Worm (Caenorhabditis elegans) whole organism, L3 larva: Measurements from ENCODE around the gene C18H2.5.

ENCODE experiments used
- R02D3.7 ChIP-seq: fragments of 150-350 bp; optimal IDR thresholded peaks from 2 replicates; lab custom pipeline; 2014; ENCODE audit warnings: missing biosample characterization, missing genetic modification characterization
- ZK546.5 ChIP-seq: sonication (generic microtip); optimal IDR thresholded peaks from 2 replicates; lab custom pipeline; 2017; ENCODE audit warnings: missing biosample characterization, missing genetic modification characterization
- aly-2 ChIP-seq: fragments of 150-350 bp; optimal IDR thresholded peaks from 2 replicates; lab custom pipeline; 2014; ENCODE audit warnings: missing biosample characterization, missing genetic modification characterization
- ama-1 ChIP-seq: fragments of 150-350 bp; optimal IDR thresholded peaks from 2 replicates; lab custom pipeline; 2018
- ceh-28 ChIP-seq: fragments of 150-350 bp; optimal IDR thresholded peaks from 2 replicates; lab custom pipeline; 2014; ENCODE audit warnings: missing biosample characterization, missing genetic modification reagents, missing genetic modification characterization
- ceh-82 ChIP-seq: fragments of 150-350 bp; optimal IDR thresholded peaks from 2 replicates; lab custom pipeline; 2014; ENCODE audit warnings: missing biosample characterization, missing genetic modification characterization
- ceh-9 ChIP-seq: sonication (generic microtip); optimal IDR thresholded peaks from 2 replicates; lab custom pipeline; 2018; ENCODE audit warnings: missing biosample characterization, missing genetic modification characterization
- egl-5 ChIP-seq: fragments of 150-350 bp; optimal IDR thresholded peaks from 2 replicates; lab custom pipeline; 2017; ENCODE audit warnings: missing biosample characterization, missing genetic modification reagents, missing genetic modification characterization, inconsistent platforms
- elt-2 ChIP-seq: sonication (generic microtip); optimal IDR thresholded peaks from 2 replicates; lab custom pipeline; 2016; ENCODE audit warnings: missing genetic modification reagents, mild to moderate bottlenecking, missing genetic modification characterization, missing compliant biosample characterization
- elt-3 ChIP-seq, 3 experiments: fragments of 150-350 bp in 1 of 3; sonication (generic microtip) in 2 of 3; optimal IDR thresholded peaks; 2 replicates in 2 of 3; 4 replicates in 1 of 3; lab custom pipeline; 2014 to 2017; ENCODE audit warnings: missing biosample characterization in 3 of 3, missing genetic modification characterization in 3 of 3
- fkh-10 ChIP-seq: sonication (generic microtip); optimal IDR thresholded peaks from 2 replicates; lab custom pipeline; 2017; ENCODE audit warnings: missing biosample characterization, missing genetic modification reagents, missing genetic modification characterization
- fkh-2 ChIP-seq: fragments of 150-350 bp; optimal IDR thresholded peaks from 2 replicates; lab custom pipeline; 2014; ENCODE audit warnings: missing biosample characterization, missing genetic modification reagents, missing genetic modification characterization
- fos-1 ChIP-seq: fragments of 150-350 bp; optimal IDR thresholded peaks from 2 replicates; lab custom pipeline; 2014; ENCODE audit warnings: missing biosample characterization, missing genetic modification characterization
- hmg-11 ChIP-seq: sonication (generic microtip); optimal IDR thresholded peaks from 2 replicates; lab custom pipeline; 2016; ENCODE audit warnings: missing genetic modification characterization, missing compliant biosample characterization
- jun-1 ChIP-seq: fragments of 150-350 bp; optimal IDR thresholded peaks from 2 replicates; lab custom pipeline; 2014; ENCODE audit warnings: missing biosample characterization, missing genetic modification reagents, missing genetic modification characterization
- lin-15B ChIP-seq: fragments of 150-350 bp; optimal IDR thresholded peaks from 2 replicates; lab custom pipeline; 2014; ENCODE audit warnings: missing biosample characterization, missing genetic modification characterization
- lin-39 ChIP-seq: fragments of 150-350 bp; optimal IDR thresholded peaks from 2 replicates; lab custom pipeline; 2018; ENCODE audit warnings: missing biosample characterization, missing genetic modification reagents, missing genetic modification characterization
- lsy-12 ChIP-seq: sonication (generic microtip); optimal IDR thresholded peaks from 2 replicates; lab custom pipeline; 2016; ENCODE audit warnings: mild to moderate bottlenecking, missing genetic modification characterization, missing compliant biosample characterization
- mdl-1 ChIP-seq: fragments of 150-350 bp; optimal IDR thresholded peaks from 2 replicates; lab custom pipeline; 2014; ENCODE audit warnings: missing biosample characterization, missing genetic modification characterization
- mml-1 ChIP-seq: fragments of 150-350 bp; sonication (generic microtip); optimal IDR thresholded peaks from 3 replicates; lab custom pipeline; 2014; ENCODE audit warnings: missing biosample characterization, missing genetic modification characterization
- nfya-1 ChIP-seq: sonication (generic microtip); optimal IDR thresholded peaks from 2 replicates; lab custom pipeline; 2017; ENCODE audit warnings: missing genetic modification characterization, mild to moderate bottlenecking, missing compliant biosample characterization, antibody characterized with exemption, moderate library complexity; ENCODE audit not compliant: insufficient read depth
- nhr-11 ChIP-seq: fragments of 150-350 bp; optimal IDR thresholded peaks from 2 replicates; lab custom pipeline; 2014; ENCODE audit warnings: missing biosample characterization, missing genetic modification characterization
- nhr-12 ChIP-seq: fragments of 150-350 bp; optimal IDR thresholded peaks from 2 replicates; lab custom pipeline; 2014; ENCODE audit warnings: missing biosample characterization, missing genetic modification characterization
- nhr-237 ChIP-seq: fragments of 150-350 bp; optimal IDR thresholded peaks from 2 replicates; lab custom pipeline; 2014; ENCODE audit warnings: missing biosample characterization, missing genetic modification characterization
- nhr-25 ChIP-seq: sonication (generic microtip); optimal IDR thresholded peaks from 2 replicates; lab custom pipeline; 2017; ENCODE audit warnings: missing biosample characterization, missing genetic modification characterization
- nhr-43 ChIP-seq: sonication (generic microtip); optimal IDR thresholded peaks from 2 replicates; lab custom pipeline; 2016; ENCODE audit warnings: mild to moderate bottlenecking, missing genetic modification characterization, missing compliant biosample characterization; ENCODE audit not compliant: poor library complexity, severe bottlenecking
- nhr-67 ChIP-seq: fragments of 150-350 bp; optimal IDR thresholded peaks from 2 replicates; lab custom pipeline; 2014; ENCODE audit warnings: missing biosample characterization, missing genetic modification characterization
- nhr-76 ChIP-seq: fragments of 150-350 bp; sonication (generic microtip); optimal IDR thresholded peaks from 5 replicates; lab custom pipeline; 2014; ENCODE audit warnings: missing biosample characterization, missing genetic modification characterization
- nhr-77 ChIP-seq: fragments of 150-350 bp; optimal IDR thresholded peaks from 2 replicates; lab custom pipeline; 2014; ENCODE audit warnings: missing biosample characterization, missing genetic modification characterization
- pha-4 ChIP-seq: fragments of 150-350 bp; optimal IDR thresholded peaks from 2 replicates; lab custom pipeline; 2014; ENCODE audit warnings: missing biosample characterization, missing genetic modification reagents, missing genetic modification characterization
- pqm-1 ChIP-seq: fragments of 150-350 bp; optimal IDR thresholded peaks from 2 replicates; lab custom pipeline; 2017; ENCODE audit warnings: missing biosample characterization, missing genetic modification characterization, inconsistent platforms
- sea-2 ChIP-seq: fragments of 150-350 bp; sonication (generic microtip); optimal IDR thresholded peaks from 4 replicates; lab custom pipeline; 2014; ENCODE audit warnings: missing biosample characterization, missing genetic modification reagents, missing genetic modification characterization
- skn-1 ChIP-seq: fragments of 150-350 bp; optimal IDR thresholded peaks from 2 replicates; lab custom pipeline; 2014; ENCODE audit warnings: missing biosample characterization, missing genetic modification characterization
- snpc-4 ChIP-seq: fragments of 150-350 bp; optimal IDR thresholded peaks from 2 replicates; lab custom pipeline; 2014; ENCODE audit warnings: missing biosample characterization, missing genetic modification characterization
- tbx-2 ChIP-seq: sonication (generic microtip); optimal IDR thresholded peaks from 2 replicates; lab custom pipeline; 2016; ENCODE audit warnings: mild to moderate bottlenecking, missing genetic modification characterization, missing compliant biosample characterization
- unc-39 ChIP-seq: sonication (generic microtip); optimal IDR thresholded peaks from 4 replicates; lab custom pipeline; 2017; ENCODE audit warnings: missing biosample characterization, missing genetic modification characterization
- unc-62 ChIP-seq: fragments of 150-350 bp; sonication (generic microtip); optimal IDR thresholded peaks from 4 replicates; lab custom pipeline; 2014; ENCODE audit warnings: missing biosample characterization, missing genetic modification reagents, missing genetic modification characterization
- zag-1 ChIP-seq: fragments of 150-350 bp; optimal IDR thresholded peaks from 2 replicates; lab custom pipeline; 2014; ENCODE audit warnings: missing biosample characterization, missing genetic modification characterization
- ztf-11 ChIP-seq: fragments of 150-350 bp; optimal IDR thresholded peaks from 2 replicates; lab custom pipeline; 2014; ENCODE audit warnings: missing biosample characterization, missing genetic modification characterization
- ztf-4 ChIP-seq: fragments of 150-350 bp; optimal IDR thresholded peaks from 2 replicates; lab custom pipeline; 2014; ENCODE audit warnings: missing biosample characterization, missing genetic modification characterization

C18H2.5 gene

DNA sequence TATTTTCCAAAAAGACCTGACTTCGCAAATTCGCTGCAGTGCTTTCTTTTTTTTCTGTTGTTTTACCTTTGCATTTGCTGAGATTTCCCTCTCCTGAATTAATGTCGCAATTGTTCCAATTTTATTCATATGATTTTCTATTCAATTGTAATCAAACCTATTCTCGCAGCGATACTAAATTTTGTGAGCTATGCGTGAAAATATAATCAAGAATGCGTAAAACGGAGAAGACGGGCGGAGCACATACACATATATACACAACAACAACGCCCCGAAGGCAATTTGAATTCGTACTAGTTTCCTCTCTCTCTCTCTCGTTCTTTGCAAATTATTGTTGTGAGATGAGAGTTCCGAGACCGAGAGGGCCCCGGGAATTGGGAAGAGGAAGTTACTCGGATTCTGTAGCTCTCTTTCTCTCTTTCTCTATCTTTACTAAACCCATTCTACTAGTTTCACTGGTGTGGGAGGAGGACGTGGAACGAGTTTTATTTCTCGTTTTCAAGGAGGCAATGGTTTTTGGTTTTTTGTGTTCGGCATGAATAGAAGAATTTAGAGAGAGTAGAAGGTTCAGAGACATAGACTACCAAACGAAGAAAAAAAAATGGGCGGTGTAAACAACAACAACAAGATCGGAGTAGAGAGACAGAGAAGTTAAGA, 29.4 kb upstream of the C18H2.5 start (continued):
- TF ChIP-seq jun-1 (no peak), nhr-77 (tag; lab: Kevin White, UChicago) (no peak), lsy-12 (tag; lab: Kevin White, UChicago) (no peak), R02D3.7 (tag; lab: Kevin White, UChicago) (no peak), nhr-67 (tag; lab: Kevin White, UChicago) (no peak), snpc-4 (peak; percentile 31), ceh-82 (no peak), nhr-25 (tag; lab: Kevin White, UChicago) (peak; percentile 15), egl-5 (tag; lab: Kevin White, UChicago) (peak; percentile 60), hmg-11 (tag; lab: Kevin White, UChicago) (peak; percentile 62), nhr-43 (tag; lab: Kevin White, UChicago) (no peak), ztf-11 (tag; lab: Kevin White, UChicago) (no peak)

DNA sequence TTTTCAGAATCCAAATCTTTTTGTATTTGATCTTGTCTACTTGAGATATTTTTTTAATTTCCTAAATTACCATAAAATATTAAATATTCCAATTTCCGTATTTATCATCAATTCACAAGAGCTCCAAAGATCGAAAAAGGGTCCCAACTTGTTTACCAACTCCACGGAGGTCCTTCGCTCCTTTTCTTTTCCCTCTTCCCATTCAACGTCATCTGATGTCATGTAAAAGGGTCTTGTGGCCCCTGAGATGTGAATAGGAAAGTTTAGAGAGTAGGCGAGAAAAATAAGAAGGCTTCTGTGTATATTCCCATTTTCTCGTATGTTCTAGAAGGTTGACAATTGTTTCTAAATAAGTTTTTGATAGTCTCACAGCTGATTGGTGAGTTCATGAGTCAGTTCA, 28.8 kb upstream of the C18H2.5 start:
- TF ChIP-seq lin-39 (tag; lab: Kevin White, UChicago): peak; percentile 26
- TF ChIP-seq nhr-11 (tag; lab: Kevin White, UChicago): no peak
- TF ChIP-seq ztf-11 (tag; lab: Kevin White, UChicago): no peak
- TF ChIP-seq ceh-28 (tag; lab: Kevin White, UChicago): no peak
- TF ChIP-seq fkh-10 (GFP tag; lab: Kevin White, UChicago): peak; percentile 11
- TF ChIP-seq hmg-11 (tag; lab: Kevin White, UChicago): peak; percentile 13
- peak; percentile 37 for TF ChIP-seq nfya-1 (tag; lab: Kevin White, UChicago)

DNA sequence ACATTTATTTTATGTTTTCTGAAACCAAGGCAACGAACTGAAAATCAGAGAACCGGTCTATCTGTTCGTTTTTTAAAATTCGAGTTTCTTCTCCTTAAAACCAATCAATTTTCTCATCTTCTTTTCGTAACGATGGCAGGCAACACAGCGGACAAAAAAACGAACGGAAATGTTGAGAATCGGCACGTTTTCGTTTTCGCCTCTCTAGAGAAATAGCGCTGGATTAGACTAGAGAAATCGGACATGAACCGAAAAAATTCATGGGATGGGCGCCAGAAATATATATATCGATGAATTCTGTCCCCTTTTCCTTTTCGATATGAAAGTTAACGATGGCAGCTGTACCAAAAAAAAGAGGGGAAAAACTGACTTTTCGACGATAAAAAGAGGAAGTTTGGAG, 28.2 kb upstream of the C18H2.5 start:
- TF ChIP-seq tbx-2 (tag; lab: Kevin White, UChicago) (no peak), elt-3 (tag; optimal IDR thresholded peaks at IDR 0.05; lab: Kevin White, UChicago) (no peak), mml-1 (tag; lab: Kevin White, UChicago) (no peak), nhr-12 (tag; lab: Kevin White, UChicago) (no peak), nhr-43 (tag; lab: Kevin White, UChicago) (no peak), nfya-1 (tag; lab: Kevin White, UChicago) (peak; percentile 0)
- TF ChIP-seq, all 47 proteins: peak for 1

DNA sequence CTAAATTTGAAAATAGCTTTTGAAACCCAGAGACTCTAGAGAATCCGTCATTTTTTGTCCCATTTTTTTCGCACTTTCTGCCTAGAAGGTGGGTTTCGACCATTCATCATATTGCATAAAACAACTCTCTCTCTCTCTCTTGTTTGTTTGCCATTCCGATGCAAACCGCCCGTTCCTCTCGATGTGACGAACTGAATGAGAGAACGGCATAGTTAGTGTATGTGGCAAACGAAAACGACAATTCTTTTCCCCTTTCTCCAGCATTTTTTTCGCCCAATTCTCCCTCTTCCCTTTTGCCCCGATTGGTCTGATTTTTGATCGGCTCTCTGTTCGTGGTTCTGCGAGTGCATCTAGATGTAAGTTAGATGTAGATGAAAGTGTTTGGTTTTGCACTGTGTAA, 27.3 kb upstream of the C18H2.5 start:
- TF ChIP-seq unc-62 (no peak), ama-1 (lab: Kevin White, UChicago) (peak; percentile 60), mdl-1 (tag; lab: Kevin White, UChicago) (no peak), nhr-67 (tag; lab: Kevin White, UChicago) (no peak), lin-39 (tag; lab: Kevin White, UChicago) (peak; percentile 34), egl-5 (tag; lab: Kevin White, UChicago) (peak; percentile 20), nhr-25 (tag; lab: Kevin White, UChicago) (no peak)

DNA sequence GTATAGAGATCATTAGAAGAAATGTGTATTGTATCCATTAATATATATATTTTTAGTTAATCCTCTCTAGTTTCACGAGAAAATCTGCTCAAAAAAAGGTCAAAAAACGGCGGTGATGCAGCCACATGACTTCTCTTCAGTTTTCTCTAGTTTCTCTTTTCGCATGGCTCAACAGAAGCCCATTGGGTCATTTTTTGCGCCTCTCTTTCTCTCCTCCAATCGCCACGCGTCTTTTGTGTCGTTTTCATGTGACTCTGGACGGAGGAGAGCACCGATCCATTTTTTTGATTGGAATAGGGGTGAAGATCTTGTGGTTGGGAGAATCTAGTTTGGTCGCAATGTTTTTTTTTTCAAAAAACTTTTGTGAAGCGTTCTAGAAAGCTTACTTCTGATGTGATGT, 26.7 kb upstream of the C18H2.5 start:
- TF ChIP-seq lin-39 (tag; lab: Kevin White, UChicago) (peak; percentile 82), fkh-2 (tag; lab: Kevin White, UChicago) (no peak), mml-1 (tag; lab: Kevin White, UChicago) (no peak), ZK546.5 (tag; lab: Kevin White, UChicago) (no peak), unc-39 (tag; lab: Kevin White, UChicago) (no peak), elt-3 (tag; optimal IDR thresholded peaks at IDR 0.05; lab: Kevin White, UChicago) (no peak), ceh-9 (tag; lab: Kevin White, UChicago) (no peak), R02D3.7 (tag; lab: Kevin White, UChicago) (no peak), fkh-10 (GFP tag; lab: Kevin White, UChicago) (peak; percentile 42), zag-1 (tag; lab: Kevin White, UChicago) (no peak), mdl-1 (tag; lab: Kevin White, UChicago) (peak; percentile 20), pha-4 (tag; lab: Kevin White, UChicago) (peak; percentile 24), ceh-28 (tag; lab: Kevin White, UChicago) (no peak), fos-1 (no peak), nhr-237 (tag; lab: Kevin White, UChicago) (no peak), aly-2 (tag; lab: Kevin White, UChicago) (no peak), sea-2 (GFP tag; lab: Kevin White, UChicago) (no peak), ama-1 (lab: Kevin White, UChicago) (peak; percentile 70), egl-5 (tag; lab: Kevin White, UChicago) (no peak), snpc-4 (no peak), elt-2 (tag; lab: Kevin White, UChicago) (no peak), ceh-82 (no peak), nhr-76 (tag; lab: Kevin White, UChicago) (no peak), skn-1 (tag; lab: Kevin White, UChicago) (no peak), nhr-43 (tag; lab: Kevin White, UChicago) (no peak), nfya-1 (tag; lab: Kevin White, UChicago) (peak; percentile 99), nhr-77 (tag; lab: Kevin White, UChicago) (no peak), jun-1 (no peak), lsy-12 (tag; lab: Kevin White, UChicago) (no peak), tbx-2 (tag; lab: Kevin White, UChicago) (no peak), lin-15B (tag; lab: Kevin White, UChicago) (peak; percentile 33), ztf-4 (tag; lab: Kevin White, UChicago) (no peak), nhr-25 (tag; lab: Kevin White, UChicago) (no peak), nhr-67 (tag; lab: Kevin White, UChicago) (no peak), pqm-1 (tag; lab: Kevin White, UChicago) (no peak)
